Worm (Caenorhabditis elegans) whole organism, mixed stage, embryonic: ENCODE data around the gene tofu-7.

ENCODE experiments used
- M03D4.4 ChIP-seq: sonication (generic microtip); optimal IDR thresholded peaks from 2 replicates; lab custom pipeline; 2017; ENCODE audit warnings: mild to moderate bottlenecking, missing genetic modification characterization, missing compliant biosample characterization
- blmp-1 ChIP-seq: fragments of 150-350 bp; optimal IDR thresholded peaks from 2 replicates; lab custom pipeline; 2014; ENCODE audit warnings: missing biosample characterization, missing genetic modification characterization
- ceh-39 ChIP-seq: fragments of 150-350 bp; optimal IDR thresholded peaks from 2 replicates; lab custom pipeline; 2014; ENCODE audit warnings: missing biosample characterization, missing genetic modification characterization
- ceh-43 ChIP-seq: fragments of 200-800 bp; sonication (Bioruptor generic); optimal IDR thresholded peaks from 2 replicates; lab custom pipeline; 2018; ENCODE audit warnings: mild to moderate bottlenecking, missing genetic modification characterization, moderate library complexity, missing compliant biosample characterization
- ceh-83 ChIP-seq: fragments of 200-800 bp; sonication (Bioruptor generic); optimal IDR thresholded peaks from 2 replicates; lab custom pipeline; 2018; ENCODE audit warnings: mild to moderate bottlenecking, missing genetic modification characterization, missing compliant biosample characterization
- drap-1 ChIP-seq: fragments of 200-800 bp; sonication (Bioruptor generic); optimal IDR thresholded peaks from 3 replicates; lab custom pipeline; 2018; ENCODE audit warnings: mild to moderate bottlenecking, missing genetic modification characterization, missing compliant biosample characterization
- elt-1 ChIP-seq: sonication (generic microtip); optimal IDR thresholded peaks from 2 replicates; lab custom pipeline; 2017; ENCODE audit warnings: missing genetic modification characterization, mild to moderate bottlenecking, missing compliant biosample characterization, antibody characterized with exemption, moderate library complexity, borderline replicate concordance; ENCODE audit not compliant: insufficient read depth
- elt-3 ChIP-seq: fragments of 150-350 bp; optimal IDR thresholded peaks from 2 replicates; lab custom pipeline; 2014; ENCODE audit warnings: missing biosample characterization, missing genetic modification characterization
- flh-1 ChIP-seq: fragments of 200-800 bp; sonication (Bioruptor generic); optimal IDR thresholded peaks from 2 replicates; lab custom pipeline; 2018; ENCODE audit warnings: mild to moderate bottlenecking, missing genetic modification characterization, moderate library complexity, missing compliant biosample characterization
- ham-2 ChIP-seq: fragments of 200-800 bp; sonication (Bioruptor generic); optimal IDR thresholded peaks from 2 replicates; lab custom pipeline; 2018; ENCODE audit warnings: mild to moderate bottlenecking, missing genetic modification characterization, missing compliant biosample characterization
- hlh-1 ChIP-seq: fragments of 150-350 bp; optimal IDR thresholded peaks from 2 replicates; lab custom pipeline; 2014; ENCODE audit warnings: missing biosample characterization, missing genetic modification reagents, missing genetic modification characterization
- lin-13 ChIP-seq: fragments of 150-350 bp; optimal IDR thresholded peaks from 2 replicates; lab custom pipeline; 2014; ENCODE audit warnings: missing biosample characterization, missing genetic modification characterization
- lin-32 ChIP-seq: fragments of 200-800 bp; sonication (Bioruptor generic); optimal IDR thresholded peaks from 2 replicates; lab custom pipeline; 2018; ENCODE audit warnings: mild to moderate bottlenecking, missing genetic modification characterization, missing compliant biosample characterization
- lsy-2 ChIP-seq: fragments of 150-350 bp; optimal IDR thresholded peaks from 2 replicates; lab custom pipeline; 2014; ENCODE audit warnings: missing biosample characterization, missing genetic modification characterization
- mep-1 ChIP-seq: fragments of 150-350 bp; optimal IDR thresholded peaks from 2 replicates; lab custom pipeline; 2017; ENCODE audit warnings: missing biosample characterization, missing genetic modification reagents, missing genetic modification characterization, inconsistent platforms
- mls-2 ChIP-seq: sonication (generic microtip); optimal IDR thresholded peaks from 2 replicates; lab custom pipeline; 2016; ENCODE audit warnings: mild to moderate bottlenecking, missing genetic modification characterization, moderate library complexity, missing compliant biosample characterization
- nhr-12 ChIP-seq: fragments of 150-350 bp; optimal IDR thresholded peaks from 2 replicates; lab custom pipeline; 2014; ENCODE audit warnings: missing biosample characterization, missing genetic modification characterization
- nhr-237 ChIP-seq: fragments of 150-350 bp; optimal IDR thresholded peaks from 2 replicates; lab custom pipeline; 2014; ENCODE audit warnings: missing biosample characterization, missing genetic modification characterization
- nhr-76 ChIP-seq: sonication (generic microtip); optimal IDR thresholded peaks from 2 replicates; lab custom pipeline; 2017; ENCODE audit warnings: missing biosample characterization, missing genetic modification characterization
- pha-4 ChIP-seq: fragments of 150-350 bp; optimal IDR thresholded peaks from 2 replicates; lab custom pipeline; 2018; ENCODE audit warnings: missing biosample characterization, missing genetic modification reagents, missing genetic modification characterization
- sem-2 ChIP-seq: fragments of 200-800 bp; sonication (Bioruptor generic); optimal IDR thresholded peaks from 2 replicates; lab custom pipeline; 2018; ENCODE audit warnings: mild to moderate bottlenecking, missing genetic modification characterization, missing compliant biosample characterization
- snpc-4 ChIP-seq: fragments of 150-350 bp; optimal IDR thresholded peaks from 2 replicates; lab custom pipeline; 2014; ENCODE audit warnings: missing biosample characterization, missing genetic modification characterization
- sptf-1 ChIP-seq: sonication (generic microtip); optimal IDR thresholded peaks from 2 replicates; lab custom pipeline; 2017; ENCODE audit warnings: mild to moderate bottlenecking, missing genetic modification characterization, moderate library complexity, missing compliant biosample characterization
- tbx-8 ChIP-seq: fragments of 200-800 bp; sonication (Bioruptor generic); optimal IDR thresholded peaks from 2 replicates; lab custom pipeline; 2018; ENCODE audit warnings: mild to moderate bottlenecking, missing genetic modification characterization, moderate library complexity, missing compliant biosample characterization
- unc-120 ChIP-seq: sonication (generic microtip); optimal IDR thresholded peaks from 2 replicates; lab custom pipeline; 2017; ENCODE audit warnings: missing genetic modification characterization, missing compliant biosample characterization; ENCODE audit not compliant: poor library complexity, severe bottlenecking
- unc-39 ChIP-seq: fragments of 150-350 bp; optimal IDR thresholded peaks from 2 replicates; lab custom pipeline; 2014; ENCODE audit warnings: missing biosample characterization, missing genetic modification characterization
- unc-62 ChIP-seq: fragments of 150-350 bp; optimal IDR thresholded peaks from 2 replicates; lab custom pipeline; 2014; ENCODE audit warnings: missing biosample characterization, missing genetic modification reagents, missing genetic modification characterization
- zip-8 ChIP-seq: fragments of 150-350 bp; optimal IDR thresholded peaks from 2 replicates; lab custom pipeline; 2014; ENCODE audit warnings: missing biosample characterization, missing genetic modification characterization
- ztf-11 ChIP-seq: fragments of 150-350 bp; optimal IDR thresholded peaks from 2 replicates; lab custom pipeline; 2014; ENCODE audit warnings: missing biosample characterization, missing genetic modification characterization

The tofu-7 gene

ce11 chrIII:7114952-7115488 lies 30.2 kb upstream of the tofu-7 start, which contains the start of gene nhr-10:
Gene nhr-10, minus strand, starts transcription at chrIII:7115438.
- TF ChIP-seq mls-2 (tag; lab: Kevin White, UChicago) (no peak), nhr-237 (tag; lab: Kevin White, UChicago) (no peak), M03D4.4 (no peak), nhr-76 (tag; lab: Kevin White, UChicago) (no peak)

ce11 chrIII:7112285-7112684 lies 27.5 kb upstream of the tofu-7 start:
- TF ChIP-seq ham-2 (GFP tag; lab: Kevin White, UChicago) (no peak), lin-13 (tag; lab: Kevin White, UChicago) (no peak), sem-2 (GFP tag; lab: Kevin White, UChicago) (no peak), lin-32 (GFP tag; lab: Kevin White, UChicago) (no peak), unc-62 (GFP tag; lab: Kevin White, UChicago) (no peak), nhr-12 (tag; lab: Kevin White, UChicago) (no peak), ceh-43 (no peak), flh-1 (GFP tag; lab: Kevin White, UChicago) (no peak)
- TF ChIP-seq, all 35 proteins: peak for 0

ce11 chrIII:7111793-7112192 lies 27.0 kb upstream of the tofu-7 start, which contains the start of gene B0280.7:
Gene B0280.7, minus strand, starts transcription at chrIII:7111893.
- TF ChIP-seq sem-2 (GFP tag; lab: Kevin White, UChicago) (no peak), tbx-8 (GFP tag; lab: Kevin White, UChicago) (no peak)

- TF ChIP-seq ztf-11 (no peak), mep-1 (tag; lab: Kevin White, UChicago) (no peak)
These were observed 23.1 kb upstream of the tofu-7 start, which contains the start of gene odd-1 for ce11 chrIII:7107965-7108364. Gene odd-1, plus strand, starts transcription at chrIII:7108313.

- TF ChIP-seq drap-1 (GFP tag; lab: Kevin White, UChicago) (no peak), blmp-1 (tag; lab: Kevin White, UChicago) (no peak), elt-1 (tag; lab: Kevin White, UChicago) (no peak), unc-39 (tag; lab: Kevin White, UChicago) (no peak), unc-120 (no peak), zip-8 (tag; lab: Kevin White, UChicago) (no peak), ceh-83 (GFP tag; lab: Kevin White, UChicago) (no peak), lin-13 (tag; lab: Kevin White, UChicago) (no peak), snpc-4 (no peak)
These were observed 22.0 kb upstream of the tofu-7 start for ce11 chrIII:7106854-7107253.

ce11 chrIII:7103940-7104440 lies 19.2 kb upstream of the tofu-7 start, which contains the start of gene cpg-2:
Gene cpg-2, minus strand, starts transcription at chrIII:7103990.
- TF ChIP-seq blmp-1 (tag; lab: Kevin White, UChicago) (no peak), ceh-83 (GFP tag; lab: Kevin White, UChicago) (no peak), unc-62 (GFP tag; lab: Kevin White, UChicago) (no peak), ceh-39 (no peak), M03D4.4 (no peak), nhr-76 (tag; lab: Kevin White, UChicago) (no peak), tbx-8 (GFP tag; lab: Kevin White, UChicago) (no peak), lin-32 (GFP tag; lab: Kevin White, UChicago) (no peak), unc-39 (tag; lab: Kevin White, UChicago) (no peak), elt-3 (tag; lab: Kevin White, UChicago) (no peak), sptf-1 (tag; lab: Kevin White, UChicago) (no peak), hlh-1 (tag; lab: Kevin White, UChicago) (no peak), ham-2 (GFP tag; lab: Kevin White, UChicago) (no peak), lsy-2 (tag; lab: Kevin White, UChicago) (no peak), elt-1 (tag; lab: Kevin White, UChicago) (no peak), pha-4 (no peak)
